Fruit fly (Drosophila melanogaster): ENCODE data around the gene CG33796.

Gene CG33796

dm6 chr3L:16192561-16193355 lies 22.9 kb upstream of the CG33796 start:
- TF ChIP-seq insv (optimal IDR thresholded peaks at IDR 0.05) (no peak), Sin3A (optimal IDR thresholded peaks at IDR 0.05) (no peak), psq (optimal IDR thresholded peaks at IDR 0.05) (no peak), ttk (optimal IDR thresholded peaks at IDR 0.05) (no peak), Myc (optimal IDR thresholded peaks at IDR 0.05) (no peak), h (optimal IDR thresholded peaks at IDR 0.05) (no peak)

- TF ChIP-seq psq (optimal IDR thresholded peaks at IDR 0.05) (no peak), insv (optimal IDR thresholded peaks at IDR 0.05) (no peak), ttk (optimal IDR thresholded peaks at IDR 0.05) (no peak), h (optimal IDR thresholded peaks at IDR 0.05) (no peak), Sin3A (optimal IDR thresholded peaks at IDR 0.05) (no peak), Myc (optimal IDR thresholded peaks at IDR 0.05) (no peak)
These were observed 21.0 kb upstream of the CG33796 start for dm6 chr3L:16190885-16191284.

dm6 chr3L:16189925-16190231 lies 20.0 kb upstream of the CG33796 start:
- TF ChIP-seq Sin3A (optimal IDR thresholded peaks at IDR 0.05) (no peak), psq (optimal IDR thresholded peaks at IDR 0.05) (no peak), h (optimal IDR thresholded peaks at IDR 0.05) (no peak)

dm6 chr3L:16189058-16189924 lies 19.4 kb upstream of the CG33796 start:
- TF ChIP-seq Sin3A (optimal IDR thresholded peaks at IDR 0.05) (no peak), ttk (optimal IDR thresholded peaks at IDR 0.05) (no peak), psq (optimal IDR thresholded peaks at IDR 0.05) (no peak), h (optimal IDR thresholded peaks at IDR 0.05) (no peak), Myc (optimal IDR thresholded peaks at IDR 0.05) (no peak), insv (optimal IDR thresholded peaks at IDR 0.05) (no peak)

- TF ChIP-seq psq (optimal IDR thresholded peaks at IDR 0.05) = no peak
- no peak for TF ChIP-seq ttk (optimal IDR thresholded peaks at IDR 0.05)
- TF ChIP-seq insv (optimal IDR thresholded peaks at IDR 0.05) = no peak
- TF ChIP-seq Sin3A (optimal IDR thresholded peaks at IDR 0.05) = no peak
- no peak for TF ChIP-seq h (optimal IDR thresholded peaks at IDR 0.05)
- no peak for TF ChIP-seq Myc (optimal IDR thresholded peaks at IDR 0.05)
These were observed 13.6 kb upstream of the CG33796 start for dm6 chr3L:16183493-16183892.

- no peak for TF ChIP-seq psq (optimal IDR thresholded peaks at IDR 0.05)
- TF ChIP-seq h (optimal IDR thresholded peaks at IDR 0.05) = no peak
- TF ChIP-seq Sin3A (optimal IDR thresholded peaks at IDR 0.05) = no peak
- no peak for TF ChIP-seq insv (optimal IDR thresholded peaks at IDR 0.05)
- no peak for TF ChIP-seq ttk (optimal IDR thresholded peaks at IDR 0.05)
- no peak for TF ChIP-seq Myc (optimal IDR thresholded peaks at IDR 0.05)
These were observed 12.9 kb upstream of the CG33796 start for dm6 chr3L:16182633-16183462.

dm6 chr3L:16181330-16181830 lies 11.5 kb upstream of the CG33796 start:
- TF ChIP-seq psq (optimal IDR thresholded peaks at IDR 0.05) (no peak), ttk (optimal IDR thresholded peaks at IDR 0.05) (no peak), h (optimal IDR thresholded peaks at IDR 0.05) (no peak), insv (optimal IDR thresholded peaks at IDR 0.05) (no peak), Myc (optimal IDR thresholded peaks at IDR 0.05) (no peak), Sin3A (optimal IDR thresholded peaks at IDR 0.05) (no peak)

dm6 chr3L:16178433-16178832 lies 8.5 kb upstream of the CG33796 start:
- TF ChIP-seq ttk (optimal IDR thresholded peaks at IDR 0.05) (no peak), psq (optimal IDR thresholded peaks at IDR 0.05) (no peak), insv (optimal IDR thresholded peaks at IDR 0.05) (no peak)

- TF ChIP-seq insv (optimal IDR thresholded peaks at IDR 0.05) = no peak
These were observed 7.8 kb upstream of the CG33796 start for dm6 chr3L:16177751-16178150.

- TF ChIP-seq insv (optimal IDR thresholded peaks at IDR 0.05) (no peak), ttk (optimal IDR thresholded peaks at IDR 0.05) (no peak), h (optimal IDR thresholded peaks at IDR 0.05) (no peak), psq (optimal IDR thresholded peaks at IDR 0.05) (no peak)
These were observed 7.4 kb upstream of the CG33796 start for dm6 chr3L:16177309-16177708.

dm6 chr3L:16176492-16176891 lies 6.6 kb upstream of the CG33796 start:
- no peak for TF ChIP-seq ttk (optimal IDR thresholded peaks at IDR 0.05)
- no peak for TF ChIP-seq psq (optimal IDR thresholded peaks at IDR 0.05)
- no peak for TF ChIP-seq Myc (optimal IDR thresholded peaks at IDR 0.05)
- TF ChIP-seq insv (optimal IDR thresholded peaks at IDR 0.05) = no peak
- TF ChIP-seq h (optimal IDR thresholded peaks at IDR 0.05) = no peak
- no peak for TF ChIP-seq Sin3A (optimal IDR thresholded peaks at IDR 0.05)

- TF ChIP-seq h (optimal IDR thresholded peaks at IDR 0.05) = no peak
- TF ChIP-seq psq (optimal IDR thresholded peaks at IDR 0.05) = no peak
- TF ChIP-seq Sin3A (optimal IDR thresholded peaks at IDR 0.05) = no peak
- TF ChIP-seq ttk (optimal IDR thresholded peaks at IDR 0.05) = no peak
- no peak for TF ChIP-seq insv (optimal IDR thresholded peaks at IDR 0.05)
- TF ChIP-seq Myc (optimal IDR thresholded peaks at IDR 0.05) = no peak
These were observed 5.8 kb upstream of the CG33796 start for dm6 chr3L:16175628-16176263.
